Worm (Caenorhabditis elegans): Measurements from ENCODE around the gene strm-1.

strm-1 gene

ce11 chrIII:2401126-2402123 is at the start of gene strm-1, which contains the start of gene cic-1:
strm-1 (plus strand) TSS chrIII:2402070.
cic-1 (minus strand) TSS chrIII:2401221.
- TF ChIP-seq nhr-19 (GFP tag; conservative IDR thresholded peaks at IDR 0.05), result peak; percentile 65
- TF ChIP-seq nhr-47 (tag; optimal IDR thresholded peaks at IDR 0.05), result peak; percentile 77
- TF ChIP-seq swsn-7 (tag; optimal IDR thresholded peaks at IDR 0.05), result peak; percentile 64
- TF ChIP-seq C04F5.9 (tag; optimal IDR thresholded peaks at IDR 0.05), result no peak
- TF ChIP-seq F16B12.6 (tag; optimal IDR thresholded peaks at IDR 0.05), result peak; percentile 69
- peak; percentile 80 to 84 for TF ChIP-seq lsy-2 (tag; optimal IDR thresholded peaks at IDR 0.05)
- no peak for TF ChIP-seq ets-5 (GFP tag; IDR thresholded peaks at IDR 0.05)
- no peak for TF ChIP-seq mdl-1 (tag; optimal IDR thresholded peaks at IDR 0.05)
- TF ChIP-seq nhr-77 (tag; optimal IDR thresholded peaks at IDR 0.05), result no peak
- no peak for TF ChIP-seq ama-1 (optimal IDR thresholded peaks at IDR 0.05)
- no peak for TF ChIP-seq unc-62 (GFP tag; optimal IDR thresholded peaks at IDR 0.05)
- TF ChIP-seq Y116A8C.19 (tag; optimal IDR thresholded peaks at IDR 0.05; ENCODE audit: borderline replicate concordance), result no peak
- no peak for TF ChIP-seq ztf-11 (tag; optimal IDR thresholded peaks at IDR 0.05)
- TF ChIP-seq sptf-1 (tag; optimal IDR thresholded peaks at IDR 0.05), result no peak
- TF ChIP-seq efl-3 (GFP tag; optimal IDR thresholded peaks at IDR 0.05), result no peak
- 0 out of 2 replicates have a peak, but pooled peaks have one; percentile 29 for TF ChIP-seq grh-1 (GFP tag; IDR thresholded peaks at IDR 0.05)
- TF ChIP-seq pag-3 (tag; optimal IDR thresholded peaks at IDR 0.05; ENCODE audit: borderline replicate concordance, insufficient read depth), result no peak
- peak; percentile 57 for TF ChIP-seq xbp-1 (tag; optimal IDR thresholded peaks at IDR 0.05)
- TF ChIP-seq blmp-1 (tag; optimal IDR thresholded peaks at IDR 0.05), result peak; percentile 99
- peak; percentile 59 for TF ChIP-seq skn-1 (tag; optimal IDR thresholded peaks at IDR 0.05)
- TF ChIP-seq ceh-88 (GFP tag; IDR thresholded peaks at IDR 0.05), result no peak
- TF ChIP-seq lin-39 (tag; optimal IDR thresholded peaks at IDR 0.05), result peak; percentile 56
- no peak for TF ChIP-seq zag-1 (tag; optimal IDR thresholded peaks at IDR 0.05)
- TF ChIP-seq mab-9 (GFP tag; IDR thresholded peaks at IDR 0.05), result peak; percentile 70
- TF ChIP-seq nhr-11 (tag; optimal IDR thresholded peaks at IDR 0.05), result peak; percentile 50
- peak; percentile 62 for TF ChIP-seq unc-86 (tag; optimal IDR thresholded peaks at IDR 0.05)
- TF ChIP-seq nhr-85 (tag), result peak; percentile 32
- peak; percentile 55 for TF ChIP-seq mep-1 (tag; optimal IDR thresholded peaks at IDR 0.05)
- TF ChIP-seq efl-1 (optimal IDR thresholded peaks at IDR 0.05), result peak; percentile 80 to 96
- TF ChIP-seq efl-1 (GFP tag; optimal IDR thresholded peaks at IDR 0.05 in 1 of 2), result peak; percentile 96 to 99
- TF ChIP-seq pqm-1 (tag; optimal IDR thresholded peaks at IDR 0.05), result no peak
- TF ChIP-seq dsc-1 (tag; optimal IDR thresholded peaks at IDR 0.05), result peak; percentile 55
- no peak for TF ChIP-seq lir-3 (tag; optimal IDR thresholded peaks at IDR 0.05; ENCODE audit: poor library complexity)
- TF ChIP-seq aha-1 (tag; optimal IDR thresholded peaks at IDR 0.05), result no peak
- no peak for TF ChIP-seq nhr-90 (tag; optimal IDR thresholded peaks at IDR 0.05; ENCODE audit: poor library complexity)
- no peak for TF ChIP-seq alr-1 (tag; optimal IDR thresholded peaks at IDR 0.05; ENCODE audit: borderline replicate concordance)
- TF ChIP-seq fkh-8 (tag; optimal IDR thresholded peaks at IDR 0.05), result peak; percentile 43
- peak; percentile 60 for TF ChIP-seq C16A3.4 (tag; optimal IDR thresholded peaks at IDR 0.05)
- no peak for TF ChIP-seq fkh-10 (GFP tag; optimal IDR thresholded peaks at IDR 0.05)
- TF ChIP-seq ceh-82 (tag; optimal IDR thresholded peaks at IDR 0.05), result peak; percentile 34 to 66 (median 42)
- TF ChIP-seq tbx-2 (tag; optimal IDR thresholded peaks at IDR 0.05), result peak; percentile 66
- TF ChIP-seq snpc-4 (tag; optimal IDR thresholded peaks at IDR 0.05), result peak; percentile 4
- TF ChIP-seq elt-3 (tag; optimal IDR thresholded peaks at IDR 0.05), result peak in 1 of 6 experiments; percentile 33
- no peak for TF ChIP-seq hlh-17 (GFP tag; optimal IDR thresholded peaks at IDR 0.05; ENCODE audit: borderline replicate concordance)
- peak; percentile 92 to 96 (median 95) for TF ChIP-seq dpl-1 (GFP tag; optimal IDR thresholded peaks at IDR 0.05)
- TF ChIP-seq ceh-90 (tag; optimal IDR thresholded peaks at IDR 0.05), result no peak
- TF ChIP-seq lin-15B (tag; optimal IDR thresholded peaks at IDR 0.05), result peak; percentile 44
- TF ChIP-seq irx-1 (tag; optimal IDR thresholded peaks at IDR 0.05), result peak; percentile 38
- no peak for TF ChIP-seq sup-37 (GFP tag; optimal IDR thresholded peaks at IDR 0.05)
- TF ChIP-seq jun-1 (tag; optimal IDR thresholded peaks at IDR 0.05), result peak; percentile 32
- TF ChIP-seq fos-1 (tag; optimal IDR thresholded peaks at IDR 0.05), result peak; percentile 12
